Worm (Caenorhabditis elegans) whole organism, young adult: ENCODE results near the gene Y64G10A.1.

Source experiments
- B0261.1 ChIP-seq: sonication (generic microtip); optimal IDR thresholded peaks from 2 replicates; lab custom pipeline; 2016; ENCODE audit warnings: mild to moderate bottlenecking, missing genetic modification characterization, moderate library complexity, missing compliant biosample characterization
- gei-17 ChIP-seq: fragments of 200-800 bp; sonication (Bioruptor generic); optimal IDR thresholded peaks from 2 replicates; lab custom pipeline; 2018; ENCODE audit warnings: mild to moderate bottlenecking, missing genetic modification characterization, missing compliant biosample characterization
- hlh-26 ChIP-seq: fragments of 200-800 bp; sonication (Bioruptor generic); conservative IDR thresholded peaks from 2 replicates; pipeline ENCODE4 v1.3.6; 2022; ENCODE audit warnings: missing genetic modification reagents, missing genetic modification characterization, missing compliant biosample characterization
- snpc-4 ChIP-seq, 5 experiments: fragments of 150-350 bp in 1 of 5; sonication (generic microtip) in 4 of 5; optimal IDR thresholded peaks; 2 replicates each; lab custom pipeline; 2014 to 2018; ENCODE audit warnings: missing genetic modification characterization in 5 of 5, missing biosample characterization in 3 of 5, antibody characterized with exemption in 2 of 5, mild to moderate bottlenecking in 2 of 5, missing compliant biosample characterization in 2 of 5, missing genotype in 2 of 5, moderate library complexity in 2 of 5, missing genetic modification reagents in 1 of 5
- tbp1 ChIP-seq: fragments of 200-800 bp; sonication (Bioruptor generic); optimal IDR thresholded peaks from 2 replicates; lab custom pipeline; 2018; ENCODE audit warnings: mild to moderate bottlenecking, missing genetic modification characterization, missing compliant biosample characterization
- unc-62 ChIP-seq: fragments of 150-350 bp; optimal IDR thresholded peaks from 2 replicates; lab custom pipeline; 2014; ENCODE audit warnings: missing biosample characterization, missing genetic modification reagents, missing genetic modification characterization

- no peak for TF ChIP-seq hlh-26 (GFP tag; lab: Robert Waterston, UW)
- TF ChIP-seq snpc-4 (GFP tag; optimal IDR thresholded peaks at IDR 0.05; lab: Kevin White, UChicago) = no peak
- peak in 1 of 4 experiments; percentile 29 for TF ChIP-seq snpc-4 (tag; optimal IDR thresholded peaks at IDR 0.05; lab: Kevin White, UChicago)
- no peak for TF ChIP-seq tbp1 (GFP tag; lab: Kevin White, UChicago)
- TF ChIP-seq unc-62 (GFP tag; lab: Kevin White, UChicago) = no peak
- TF ChIP-seq B0261.1 = no peak
- no peak for TF ChIP-seq gei-17 (GFP tag; lab: Kevin White, UChicago)
Measured at ce11 chrIV:14196176-14196575, 42.7 kb downstream of the Y64G10A.1 start, which contains the start of gene F02H6.2.
